Worm (Caenorhabditis elegans): ENCODE results near the gene rab-21.

The rab-21 gene

ce11 chrII:8683933-8684332, 30.9 kb downstream of the rab-21 start:
- TF ChIP-seq aha-1 (tag; optimal IDR thresholded peaks at IDR 0.05) (no peak), nhr-12 (tag; optimal IDR thresholded peaks at IDR 0.05) (no peak), irx-1 (tag; optimal IDR thresholded peaks at IDR 0.05) (peak; percentile 1), unc-86 (tag; optimal IDR thresholded peaks at IDR 0.05) (peak; percentile 50), nhr-85 (tag) (peak; percentile 71), fkh-4 (tag; optimal IDR thresholded peaks at IDR 0.05; ENCODE audit: borderline replicate concordance) (no peak), fkh-8 (tag; optimal IDR thresholded peaks at IDR 0.05) (peak; percentile 42), zip-4 (GFP tag; optimal IDR thresholded peaks at IDR 0.05) (no peak), lin-15B (tag; optimal IDR thresholded peaks at IDR 0.05) (peak; percentile 29), C16A3.4 (tag; optimal IDR thresholded peaks at IDR 0.05) (peak; percentile 53), lin-14 (GFP tag; optimal IDR thresholded peaks at IDR 0.05) (peak; percentile 72), xbp-1 (tag; optimal IDR thresholded peaks at IDR 0.05) (peak; percentile 46), lin-39 (tag; optimal IDR thresholded peaks at IDR 0.05) (peak; percentile 18), lsy-2 (tag; optimal IDR thresholded peaks at IDR 0.05) (peak; percentile 69 to 79), sptf-1 (tag; optimal IDR thresholded peaks at IDR 0.05) (no peak), isw-1 (GFP tag; IDR thresholded peaks at IDR 0.05) (peak; percentile 37), mep-1 (tag; optimal IDR thresholded peaks at IDR 0.05) (peak; percentile 76), nhr-90 (tag; optimal IDR thresholded peaks at IDR 0.05; ENCODE audit: poor library complexity) (peak; percentile 17), unc-130 (tag; optimal IDR thresholded peaks at IDR 0.05) (peak; percentile 63), efl-1 (optimal IDR thresholded peaks at IDR 0.05) (peak; percentile 41 to 66), efl-1 (GFP tag; optimal IDR thresholded peaks at IDR 0.05 in 1 of 2) (peak; percentile 59 to 77), egl-13 (tag; optimal IDR thresholded peaks at IDR 0.05) (peak; percentile 21), nhr-71 (tag; optimal IDR thresholded peaks at IDR 0.05) (peak; percentile 76), F16B12.6 (tag; optimal IDR thresholded peaks at IDR 0.05) (peak; percentile 90), nhr-20 (tag; optimal IDR thresholded peaks at IDR 0.05) (peak; percentile 56), sup-37 (GFP tag; optimal IDR thresholded peaks at IDR 0.05) (no peak), rnt-1 (tag; optimal IDR thresholded peaks at IDR 0.05) (peak; percentile 74), nhr-84 (tag; optimal IDR thresholded peaks at IDR 0.05) (no peak), dsc-1 (tag; optimal IDR thresholded peaks at IDR 0.05) (peak; percentile 67), lir-3 (tag; optimal IDR thresholded peaks at IDR 0.05; ENCODE audit: poor library complexity) (no peak), hlh-4 (tag; optimal IDR thresholded peaks at IDR 0.05) (no peak), tlp-1 (tag; optimal IDR thresholded peaks at IDR 0.05) (no peak), lin-13 (GFP tag; optimal IDR thresholded peaks at IDR 0.05) (peak; percentile 5), pax-3 (tag; optimal IDR thresholded peaks at IDR 0.05) (no peak), sox-4 (tag; optimal IDR thresholded peaks at IDR 0.05) (no peak), fkh-10 (GFP tag; optimal IDR thresholded peaks at IDR 0.05) (no peak), lin-35 (GFP tag; optimal IDR thresholded peaks at IDR 0.05) (peak; percentile 1 to 52), ztf-11 (tag; optimal IDR thresholded peaks at IDR 0.05) (peak in 1 of 2 experiments; percentile 24), snu-23 (GFP tag; optimal IDR thresholded peaks at IDR 0.05) (peak; percentile 69), dpl-1 (GFP tag; optimal IDR thresholded peaks at IDR 0.05) (peak; percentile 33 to 58 (median 50)), elt-2 (tag; optimal IDR thresholded peaks at IDR 0.05) (no peak), C04F5.9 (tag; optimal IDR thresholded peaks at IDR 0.05) (peak; percentile 4), blmp-1 (tag; optimal IDR thresholded peaks at IDR 0.05) (no peak), elt-3 (tag; optimal IDR thresholded peaks at IDR 0.05) (no peak), ceh-82 (tag; optimal IDR thresholded peaks at IDR 0.05) (peak; percentile 39 to 57 (median 44)), ceh-88 (GFP tag; IDR thresholded peaks at IDR 0.05) (peak; percentile 15; the same call in 1 of the 2 replicates), nhr-19 (GFP tag; conservative IDR thresholded peaks at IDR 0.05) (peak; percentile 21; the same call in 1 of the 2 replicates), Y116A8C.19 (tag; optimal IDR thresholded peaks at IDR 0.05; ENCODE audit: borderline replicate concordance) (no peak), pqm-1 (tag; optimal IDR thresholded peaks at IDR 0.05) (no peak), swsn-7 (tag; optimal IDR thresholded peaks at IDR 0.05) (peak; percentile 67), alr-1 (tag; optimal IDR thresholded peaks at IDR 0.05; ENCODE audit: borderline replicate concordance) (no peak)

All from whole organism, L1 larva.